Fruit fly (Drosophila melanogaster) whole organism, embryonic: ENCODE data around the gene CG17224.
A peak's percentile ranks its signal among the peaks of the same experiment; 100 is the strongest.

ENCODE experiments used
- Abd-B ChIP-seq: fragments of 200-800 bp; sonication (Bioruptor generic); optimal IDR thresholded peaks from 2 replicates; lab custom pipeline; 2018; ENCODE audit warnings: missing biosample characterization, mild to moderate bottlenecking, missing genetic modification characterization, moderate library complexity
- B-H1 ChIP-seq: fragments of 200-800 bp; sonication (Bioruptor generic); IDR thresholded peaks from 3 replicates; pipeline ENCODE4 v1.3.6; 2022; ENCODE audit warnings: missing biosample characterization, missing genetic modification characterization
- BtbVII ChIP-seq: fragments of 200-800 bp; sonication (Bioruptor generic); optimal IDR thresholded peaks from 3 replicates; lab custom pipeline; 2017; ENCODE audit warnings: missing biosample characterization, mild to moderate bottlenecking, missing genetic modification characterization
- CG11504 ChIP-seq: fragments of 200-800 bp; sonication (Bioruptor generic); optimal IDR thresholded peaks from 3 replicates; lab custom pipeline; 2019; ENCODE audit warnings: missing biosample characterization, mild to moderate bottlenecking, missing genetic modification characterization, moderate library complexity
- CG11696 ChIP-seq: fragments of 200-800 bp; sonication (Bioruptor generic); IDR thresholded peaks from 2 replicates; pipeline ENCODE4 v1.3.6; 2022; ENCODE audit warnings: missing biosample characterization, missing genetic modification characterization
- CG12391 ChIP-seq: fragments of 200-800 bp; sonication (Bioruptor generic); optimal IDR thresholded peaks from 3 replicates; lab custom pipeline; 2018; ENCODE audit warnings: missing biosample characterization, mild to moderate bottlenecking, missing genetic modification characterization, moderate library complexity
- CG13123 ChIP-seq: fragments of 200-800 bp; sonication (Bioruptor generic); optimal IDR thresholded peaks from 2 replicates; lab custom pipeline; 2016; ENCODE audit warnings: missing biosample characterization, missing genetic modification characterization
- CG13775 ChIP-seq: fragments of 200-800 bp; sonication (Bioruptor generic); optimal IDR thresholded peaks from 3 replicates; lab custom pipeline; 2017; ENCODE audit warnings: missing biosample characterization, mild to moderate bottlenecking, missing genetic modification characterization
- CG13894 ChIP-seq: fragments of 200-800 bp; sonication (Bioruptor generic); optimal IDR thresholded peaks from 3 replicates; lab custom pipeline; 2018; ENCODE audit warnings: missing biosample characterization, mild to moderate bottlenecking, missing genetic modification characterization, moderate library complexity
- CG17568 ChIP-seq: fragments of 200-800 bp; sonication (Bioruptor generic); optimal IDR thresholded peaks from 2 replicates; lab custom pipeline; 2018; ENCODE audit warnings: missing biosample characterization, mild to moderate bottlenecking, missing genetic modification characterization, moderate library complexity
- CG17912 ChIP-seq: fragments of 200-800 bp; sonication (Bioruptor generic); optimal IDR thresholded peaks from 2 replicates; lab custom pipeline; 2018; ENCODE audit warnings: missing biosample characterization, mild to moderate bottlenecking, missing genetic modification characterization
- CG18262 ChIP-seq: fragments of 200-800 bp; optimal IDR thresholded peaks from 3 replicates; lab custom pipeline; 2019; ENCODE audit warnings: missing biosample characterization, mild to moderate bottlenecking, missing genetic modification characterization, moderate library complexity
- CG1832 ChIP-seq: fragments of 200-800 bp; sonication (Bioruptor generic); optimal IDR thresholded peaks from 2 replicates; lab custom pipeline; 2017; ENCODE audit warnings: missing biosample characterization, mild to moderate bottlenecking, missing genetic modification characterization, inconsistent platforms
- CG18476 ChIP-seq: fragments of 200-800 bp; sonication (Bioruptor generic); optimal IDR thresholded peaks from 2 replicates; lab custom pipeline; 2016; ENCODE audit warnings: missing biosample characterization, mild to moderate bottlenecking, missing genetic modification characterization
- CG42726 ChIP-seq: fragments of 200-800 bp; sonication (Bioruptor generic); IDR thresholded peaks from 2 replicates; pipeline ENCODE4 v1.3.6; 2022; ENCODE audit warnings: missing biosample characterization, missing genetic modification characterization; ENCODE audit not compliant: partially characterized antibody
- CG4360 ChIP-seq: fragments of 200-800 bp; sonication (Bioruptor generic); IDR thresholded peaks from 2 replicates; pipeline ENCODE4 v1.3.6; 2022; ENCODE audit warnings: missing biosample characterization, missing genetic modification characterization
- CG4424 ChIP-seq: fragments of 200-800 bp; sonication (Bioruptor generic); optimal IDR thresholded peaks from 3 replicates; lab custom pipeline; 2016; ENCODE audit warnings: missing biosample characterization, missing genetic modification characterization
- CG6654 ChIP-seq: fragments of 200-800 bp; sonication (Bioruptor generic); optimal IDR thresholded peaks from 2 replicates; lab custom pipeline; 2017; ENCODE audit warnings: missing biosample characterization, mild to moderate bottlenecking, missing genetic modification characterization
- CG7963 ChIP-seq: fragments of 200-800 bp; sonication (Bioruptor generic); IDR thresholded peaks from 3 replicates; pipeline ENCODE4 v1.3.6; 2022; ENCODE audit warnings: missing biosample characterization, missing genetic modification characterization; ENCODE audit not compliant: partially characterized antibody
- CG9437 ChIP-seq: fragments of 200-800 bp; sonication (Bioruptor generic); optimal IDR thresholded peaks from 2 replicates; lab custom pipeline; 2018; ENCODE audit warnings: missing biosample characterization, mild to moderate bottlenecking, missing genetic modification characterization
- D19B ChIP-seq: fragments of 200-800 bp; sonication (Bioruptor generic); optimal IDR thresholded peaks from 2 replicates; lab custom pipeline; 2017; ENCODE audit warnings: missing biosample characterization, mild to moderate bottlenecking, missing genetic modification characterization
- Dek ChIP-seq: fragments of 200-800 bp; sonication (Bioruptor generic); optimal IDR thresholded peaks from 3 replicates; lab custom pipeline; 2019; ENCODE audit warnings: missing biosample characterization, mild to moderate bottlenecking, missing genetic modification characterization, moderate library complexity
- Doc2 ChIP-seq: fragments of 200-800 bp; sonication (Bioruptor generic); IDR thresholded peaks from 2 replicates; pipeline ENCODE4 v1.3.6; 2022; ENCODE audit warnings: missing biosample characterization, missing genetic modification characterization
- HHEX ChIP-seq: fragments of 200-800 bp; sonication (Bioruptor generic); optimal IDR thresholded peaks from 3 replicates; lab custom pipeline; 2017; ENCODE audit warnings: missing biosample characterization, mild to moderate bottlenecking, missing genetic modification characterization, missing genetic modification reagents
- HLH3B ChIP-seq: fragments of 200-800 bp; sonication (Bioruptor generic); IDR thresholded peaks from 2 replicates; pipeline ENCODE4 v1.3.6; 2022; ENCODE audit warnings: missing biosample characterization, missing genetic modification characterization
- Lhr ChIP-seq: fragments of 200-800 bp; sonication (Bioruptor generic); optimal IDR thresholded peaks from 3 replicates; lab custom pipeline; 2017; ENCODE audit warnings: mild to moderate bottlenecking, missing biosample characterization, missing genetic modification reagents, missing genetic modification characterization
- Mad ChIP-seq: fragments of 200-800 bp; sonication (Bioruptor generic); optimal IDR thresholded peaks from 2 replicates; lab custom pipeline; 2016; ENCODE audit warnings: missing biosample characterization, missing genetic modification characterization
- Neu2 ChIP-seq: fragments of 200-800 bp; sonication (Bioruptor generic); optimal IDR thresholded peaks from 3 replicates; lab custom pipeline; 2016; ENCODE audit warnings: missing biosample characterization, missing genetic modification characterization, borderline replicate concordance
- Opbp ChIP-seq: fragments of 200-800 bp; sonication (Bioruptor generic); IDR thresholded peaks from 3 replicates; pipeline ENCODE4 v1.3.6; 2022; ENCODE audit warnings: missing biosample characterization, missing genetic modification characterization; ENCODE audit not compliant: partially characterized antibody
- PHDP ChIP-seq: fragments of 200-800 bp; sonication (Bioruptor generic); optimal IDR thresholded peaks from 3 replicates; lab custom pipeline; 2018; ENCODE audit warnings: missing biosample characterization, mild to moderate bottlenecking, missing genetic modification characterization, moderate library complexity
- Pdp1 ChIP-seq, 2 experiments: fragments of 200-800 bp; sonication (Bioruptor generic); optimal IDR thresholded peaks; 3 replicates each; lab custom pipeline; 2016; ENCODE audit warnings: missing biosample characterization in 2 of 2, missing genetic modification characterization in 2 of 2, mild to moderate bottlenecking in 1 of 2, moderate library complexity in 1 of 2
- chm ChIP-seq: fragments of 200-800 bp; sonication (Bioruptor generic); IDR thresholded peaks from 2 replicates; pipeline ENCODE4 v1.3.6; 2022; ENCODE audit warnings: missing biosample characterization, missing genetic modification characterization
- chn ChIP-seq: fragments of 200-800 bp; sonication (Bioruptor generic); optimal IDR thresholded peaks from 2 replicates; lab custom pipeline; 2016; ENCODE audit warnings: missing biosample characterization, missing genetic modification characterization
- eyg ChIP-seq: fragments of 200-800 bp; sonication (Bioruptor generic); optimal IDR thresholded peaks from 3 replicates; lab custom pipeline; 2016; ENCODE audit warnings: missing biosample characterization, missing genetic modification characterization
- fru ChIP-seq: fragments of >200 bp; optimal IDR thresholded peaks from 2 replicates; lab custom pipeline; 2017
- gfzf ChIP-seq: fragments of 200-800 bp; sonication (Bioruptor generic); optimal IDR thresholded peaks from 2 replicates; lab custom pipeline; 2016; ENCODE audit warnings: missing biosample characterization, mild to moderate bottlenecking, missing genetic modification characterization, moderate library complexity
- grn ChIP-seq: fragments of 200-800 bp; sonication (Bioruptor generic); optimal IDR thresholded peaks from 3 replicates; lab custom pipeline; 2017; ENCODE audit warnings: missing biosample characterization, missing genetic modification characterization
- gt ChIP-seq: fragments of 200-800 bp; sonication (Bioruptor generic); IDR thresholded peaks from 2 replicates; pipeline ENCODE4 v1.3.6; 2022; ENCODE audit warnings: missing biosample characterization, missing genetic modification characterization
- hb ChIP-seq: fragments of 200-800 bp; sonication (Bioruptor generic); IDR thresholded peaks from 3 replicates; pipeline ENCODE4 v1.3.6; 2022; ENCODE audit warnings: missing biosample characterization, missing genetic modification characterization; ENCODE audit not compliant: partially characterized antibody
- hkb ChIP-seq, 2 experiments: fragments of 200-800 bp in 1 of 2; fragments of >200 bp in 1 of 2; sonication (Bioruptor generic) in 1 of 2; IDR thresholded peaks in 1 of 2; optimal IDR thresholded peaks in 1 of 2; 2 replicates each; pipeline versions ENCODE4 v1.3.6 to Lab custom; 2017 to 2022; ENCODE audit warnings: missing biosample characterization in 1 of 2, missing genetic modification characterization in 1 of 2
- inv ChIP-seq: fragments of 200-800 bp; sonication (Bioruptor generic); IDR thresholded peaks from 2 replicates; pipeline ENCODE4 v1.3.6; 2022; ENCODE audit warnings: missing biosample characterization, missing genetic modification characterization; ENCODE audit not compliant: partially characterized antibody
- jigr1 ChIP-seq: fragments of 200-800 bp; sonication (Bioruptor generic); IDR thresholded peaks from 3 replicates; pipeline ENCODE4 v1.3.6; 2022; ENCODE audit warnings: missing biosample characterization, missing genetic modification characterization
- nerfin-1 ChIP-seq: fragments of 200-800 bp; sonication (Bioruptor generic); optimal IDR thresholded peaks from 3 replicates; lab custom pipeline; 2019; ENCODE audit warnings: missing biosample characterization, mild to moderate bottlenecking, missing genetic modification characterization, moderate library complexity
- pfk ChIP-seq: fragments of 200-800 bp; sonication (Bioruptor generic); optimal IDR thresholded peaks from 2 replicates; lab custom pipeline; 2018; ENCODE audit warnings: missing biosample characterization, mild to moderate bottlenecking, missing genetic modification characterization, moderate library complexity
- pita ChIP-seq: fragments of 200-800 bp; sonication (Bioruptor generic); optimal IDR thresholded peaks from 2 replicates; lab custom pipeline; 2017; ENCODE audit warnings: missing biosample characterization, mild to moderate bottlenecking, missing genetic modification characterization
- pum ChIP-seq: fragments of 200-800 bp; sonication (Bioruptor generic); optimal IDR thresholded peaks from 2 replicates; lab custom pipeline; 2016; ENCODE audit warnings: missing biosample characterization, missing genetic modification characterization
- rib ChIP-seq: fragments of 200-800 bp; sonication (Bioruptor generic); IDR thresholded peaks from 2 replicates; pipeline ENCODE4 v1.3.6; 2022; ENCODE audit warnings: missing biosample characterization, missing genetic modification characterization
- ro ChIP-seq: fragments of 200-800 bp; sonication (Bioruptor generic); IDR thresholded peaks from 2 replicates; pipeline ENCODE4 v1.3.6; 2022; ENCODE audit warnings: missing biosample characterization, missing genetic modification characterization
- sisA ChIP-seq: fragments of 200-800 bp; sonication (Bioruptor generic); IDR thresholded peaks from 2 replicates; pipeline ENCODE4 v1.3.6; 2022; ENCODE audit warnings: missing biosample characterization, missing genetic modification characterization
- ssp ChIP-seq: fragments of 200-800 bp; sonication (Bioruptor generic); IDR thresholded peaks from 2 replicates; pipeline ENCODE4 v1.3.6; 2022; ENCODE audit warnings: missing biosample characterization, missing genetic modification characterization

The CG17224 gene

DNA sequence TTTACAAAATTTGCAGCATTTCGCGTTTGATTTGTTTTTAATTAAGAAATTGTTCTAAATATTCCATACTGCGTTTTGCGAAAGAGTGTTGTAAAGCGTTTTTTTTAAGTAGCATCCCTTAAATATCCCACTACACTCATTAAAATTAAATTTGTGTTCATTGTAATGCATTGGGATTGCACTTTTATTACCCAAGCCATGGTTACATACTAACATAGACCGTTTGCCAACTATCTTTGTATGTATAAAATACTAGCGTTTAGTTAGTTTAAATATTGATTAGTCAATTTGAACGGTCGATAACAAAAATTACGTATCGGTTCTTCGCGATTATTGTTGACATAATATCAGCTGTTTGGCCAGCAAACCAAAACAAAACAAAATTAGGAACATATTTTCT, 21.7 kb upstream of the CG17224 start, which contains the start of the genes cnir and CG17221 (continued):
- TF ChIP-seq CG11696 (no peak), sisA (no peak; the same call in 1 of the 2 replicates), HHEX (GFP tag; lab: Kevin White, UChicago) (peak; percentile 74), grn (GFP tag; lab: Kevin White, UChicago) (no peak), CG6654 (GFP tag; lab: Kevin White, UChicago) (no peak), CG1832 (GFP tag; lab: Kevin White, UChicago) (no peak), fru (lab: Kevin White, UChicago) (no peak), D19B (no peak), CG7963 (GFP tag; lab: Robert Waterston, UW) (no peak), pfk (GFP tag; lab: Kevin White, UChicago) (no peak), BtbVII (GFP tag; lab: Kevin White, UChicago) (peak; percentile 32), ssp (GFP tag; lab: Robert Waterston, UW) (peak; percentile 35; the same call in 1 of the 2 replicates), nerfin-1 (tag; lab: Kevin White, UChicago) (peak; percentile 58), Doc2 (GFP tag; lab: Robert Waterston, UW) (no peak), inv (GFP tag; lab: Robert Waterston, UW) (no peak), Lhr (GFP tag; lab: Kevin White, UChicago) (no peak), chn (GFP tag; lab: Kevin White, UChicago) (peak; percentile 58), Abd-B (peak; percentile 64), CG17912 (GFP tag; lab: Kevin White, UChicago) (peak; percentile 1), B-H1 (no peak), Dek (tag; lab: Kevin White, UChicago) (no peak), CG42726 (GFP tag; lab: Robert Waterston, UW) (no peak), pum (GFP tag; lab: Kevin White, UChicago) (peak; percentile 69), rib (no peak), ro (no peak), hkb (optimal IDR thresholded peaks at IDR 0.05; lab: Kevin White, UChicago) (no peak), hkb (GFP tag; IDR thresholded peaks at IDR 0.05; lab: Robert Waterston, UW) (no peak), CG18476 (GFP tag; lab: Kevin White, UChicago) (peak; percentile 82), PHDP (peak; percentile 68), CG4424 (GFP tag; lab: Kevin White, UChicago) (peak; percentile 68), jigr1 (GFP tag; lab: Robert Waterston, UW) (no peak; the same call in 2 of the 3 replicates), CG17568 (GFP tag; lab: Kevin White, UChicago) (no peak), Neu2 (GFP tag; lab: Kevin White, UChicago) (no peak), eyg (GFP tag; lab: Kevin White, UChicago) (peak; percentile 27), Mad (peak; percentile 68), CG13894 (tag; lab: Kevin White, UChicago) (peak; percentile 66), chm (peak; percentile 45), CG9437 (GFP tag; lab: Kevin White, UChicago) (peak; percentile 73), Pdp1 (GFP tag; optimal IDR thresholded peaks at IDR 0.05; lab: Kevin White, UChicago) (peak; percentile 71 to 90), CG11504 (tag; lab: Kevin White, UChicago) (peak; percentile 68), gfzf (GFP tag; lab: Kevin White, UChicago) (peak; percentile 75), CG13775 (GFP tag; lab: Kevin White, UChicago) (peak; percentile 58), hb (GFP tag; lab: Robert Waterston, UW) (no peak), CG18262 (tag; lab: Kevin White, UChicago) (peak; percentile 55), gt (no peak), Opbp (GFP tag; lab: Robert Waterston, UW) (no peak), HLH3B (GFP tag; lab: Robert Waterston, UW) (no peak), CG12391 (tag; lab: Kevin White, UChicago) (peak; percentile 78), CG13123 (GFP tag; lab: Kevin White, UChicago) (peak; percentile 40), pita (no peak), CG4360 (GFP tag; lab: Robert Waterston, UW) (no peak)
